Worm (Caenorhabditis elegans) whole organism, late embryonic: ENCODE measurements around the gene C14C6.2.

Experiments
- C38D4.7 ChIP-seq: fragments of 200-800 bp; sonication (Bioruptor generic); optimal IDR thresholded peaks from 2 replicates; lab custom pipeline; 2018; ENCODE audit warnings: mild to moderate bottlenecking, missing genetic modification characterization, moderate library complexity, missing compliant biosample characterization
- ceh-2 ChIP-seq: sonication (generic microtip); optimal IDR thresholded peaks from 2 replicates; lab custom pipeline; 2016; ENCODE audit warnings: missing genotype, missing genetic modification characterization, missing compliant biosample characterization
- che-1 ChIP-seq: sonication (generic microtip); optimal IDR thresholded peaks from 2 replicates; lab custom pipeline; 2016; ENCODE audit warnings: mild to moderate bottlenecking, missing genetic modification characterization, missing compliant biosample characterization
- dmd-4 ChIP-seq: sonication (generic microtip); optimal IDR thresholded peaks from 2 replicates; lab custom pipeline; 2016; ENCODE audit warnings: borderline replicate concordance, missing genetic modification characterization, missing compliant biosample characterization
- dve-1 ChIP-seq: sonication (generic microtip); optimal IDR thresholded peaks from 2 replicates; lab custom pipeline; 2017; ENCODE audit warnings: antibody characterized with exemption, mild to moderate bottlenecking, missing genetic modification characterization, missing compliant biosample characterization
- fkh-6 ChIP-seq: sonication (generic microtip); optimal IDR thresholded peaks from 2 replicates; lab custom pipeline; 2016; ENCODE audit warnings: missing genetic modification characterization, missing compliant biosample characterization
- hlh-13 ChIP-seq: fragments of 200-800 bp; sonication (Bioruptor generic); optimal IDR thresholded peaks from 2 replicates; lab custom pipeline; 2018; ENCODE audit warnings: mild to moderate bottlenecking, missing genetic modification characterization, missing compliant biosample characterization
- pha-2 ChIP-seq: sonication (generic microtip); optimal IDR thresholded peaks from 2 replicates; lab custom pipeline; 2017; ENCODE audit warnings: mild to moderate bottlenecking, missing genetic modification characterization, missing compliant biosample characterization
- pha-4 ChIP-seq: fragments of 150-350 bp; optimal IDR thresholded peaks from 2 replicates; lab custom pipeline; 2018; ENCODE audit warnings: missing biosample characterization, missing genetic modification reagents, missing genetic modification characterization
- pros-1 ChIP-seq: fragments of 150-350 bp; optimal IDR thresholded peaks from 2 replicates; lab custom pipeline; 2014; ENCODE audit warnings: missing biosample characterization, missing genetic modification reagents, missing genetic modification characterization
- ttx-3 ChIP-seq: sonication (generic microtip); optimal IDR thresholded peaks from 2 replicates; lab custom pipeline; 2016; ENCODE audit warnings: missing genetic modification reagents, missing genetic modification characterization, missing compliant biosample characterization

- TF ChIP-seq che-1 (no peak), dve-1 (tag; lab: Kevin White, UChicago) (no peak), ttx-3 (tag; lab: Kevin White, UChicago) (no peak), hlh-13 (GFP tag; lab: Kevin White, UChicago) (no peak), fkh-6 (tag; lab: Kevin White, UChicago) (no peak), ceh-2 (tag; lab: Kevin White, UChicago) (no peak), dmd-4 (tag; lab: Kevin White, UChicago) (no peak), pha-2 (tag; lab: Kevin White, UChicago) (no peak), pros-1 (tag; lab: Kevin White, UChicago) (no peak), C38D4.7 (GFP tag; lab: Kevin White, UChicago) (no peak), pha-4 (tag; lab: Kevin White, UChicago) (no peak)
Measured at ce11 chrV:532046-532445, 30.9 kb upstream of the C14C6.2 start, which contains the start of gene nhr-58.
